Worm (Caenorhabditis elegans) whole organism, L4/young adult: ENCODE measurements around the gene F49H12.3.

Source experiments
- W03F9.2 ChIP-seq: fragments of 150-350 bp; optimal IDR thresholded peaks from 2 replicates; lab custom pipeline; 2014; ENCODE audit warnings: missing biosample characterization, missing genetic modification characterization
- dao-5 ChIP-seq: sonication (generic microtip); optimal IDR thresholded peaks from 2 replicates; lab custom pipeline; 2016; ENCODE audit warnings: missing genotype, missing genetic modification characterization, moderate library complexity, missing compliant biosample characterization
- him-1 ChIP-seq: sonication (generic microtip); optimal IDR thresholded peaks from 2 replicates; lab custom pipeline; 2016; ENCODE audit warnings: missing genotype, missing genetic modification reagents, missing genetic modification characterization, missing compliant biosample characterization

Gene F49H12.3

DNA sequence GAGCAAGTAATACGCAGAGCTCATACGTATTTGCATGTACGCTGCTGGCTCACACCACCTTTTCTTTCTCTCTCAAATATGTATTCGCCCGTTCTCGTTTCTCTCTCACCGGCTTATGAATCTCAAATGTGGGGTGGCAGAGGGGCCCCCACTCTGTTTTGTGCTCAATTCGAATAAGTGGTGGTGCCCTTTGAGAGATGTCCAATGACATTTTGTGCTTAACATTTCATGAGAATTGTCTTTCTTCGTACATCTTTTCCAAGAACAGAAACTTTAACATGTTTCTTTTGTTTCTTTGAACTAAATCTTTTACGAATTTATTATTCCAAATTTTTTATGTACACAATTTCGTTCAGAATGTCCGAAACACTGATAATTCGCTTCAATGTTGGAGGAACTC is at the start of gene F49H12.3:
F49H12.3 (plus strand) TSS at position 357 of the 400 bp plus-strand sequence.
- TF ChIP-seq him-1 (tag; lab: Kevin White, UChicago) (no peak), W03F9.2 (tag; lab: Kevin White, UChicago) (no peak), dao-5 (no peak)

DNA sequence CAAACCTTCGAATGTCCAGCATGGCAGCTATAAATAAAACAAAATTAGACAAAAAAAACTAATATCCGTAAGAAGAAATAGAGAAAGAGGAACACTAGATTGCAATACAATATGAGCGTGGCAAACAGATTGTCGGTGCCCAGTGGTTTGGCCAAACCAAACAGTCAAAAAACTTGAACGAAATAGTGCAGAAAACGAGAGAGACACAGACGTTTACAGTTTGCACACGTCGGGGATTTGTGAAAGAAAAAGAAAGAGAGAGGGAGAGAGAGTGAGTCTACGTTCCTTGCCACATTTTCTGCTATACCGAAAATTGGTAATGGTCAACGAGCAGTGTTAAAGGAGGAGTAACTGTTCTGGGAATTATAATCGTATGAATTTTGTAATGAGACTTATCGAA is 49.0 kb upstream of the F49H12.3 start, which contains the start of gene ergi-1:
ergi-1 (minus strand) TSS at position 101 of the 400 bp plus-strand sequence.
- TF ChIP-seq him-1 (tag; lab: Kevin White, UChicago) (no peak), W03F9.2 (tag; lab: Kevin White, UChicago) (no peak), dao-5 (no peak)

DNA sequence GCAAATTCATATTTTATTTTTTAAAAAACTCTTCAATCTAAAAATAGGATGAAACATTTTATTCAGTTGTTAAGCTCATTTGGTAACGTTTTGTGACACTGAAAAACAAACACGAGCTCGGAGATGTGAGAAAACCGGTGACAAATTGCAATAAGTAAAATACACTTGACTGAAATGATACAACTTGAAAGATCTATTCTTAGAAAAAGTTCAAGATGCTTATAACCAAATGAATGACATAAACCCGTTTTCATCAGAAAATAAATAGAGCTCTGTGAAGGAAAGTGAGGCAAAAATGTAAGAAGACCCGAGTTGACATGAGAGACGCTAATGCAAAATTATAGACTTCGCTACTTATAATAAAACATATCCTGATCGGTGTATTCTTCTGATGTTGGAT is 44.8 kb upstream of the F49H12.3 start, which contains the start of gene smex-2:
smex-2 (minus strand) TSS at position 101 of the 400 bp plus-strand sequence.
- TF ChIP-seq him-1 (tag; lab: Kevin White, UChicago) (no peak), W03F9.2 (tag; lab: Kevin White, UChicago) (no peak), dao-5 (no peak)

DNA sequence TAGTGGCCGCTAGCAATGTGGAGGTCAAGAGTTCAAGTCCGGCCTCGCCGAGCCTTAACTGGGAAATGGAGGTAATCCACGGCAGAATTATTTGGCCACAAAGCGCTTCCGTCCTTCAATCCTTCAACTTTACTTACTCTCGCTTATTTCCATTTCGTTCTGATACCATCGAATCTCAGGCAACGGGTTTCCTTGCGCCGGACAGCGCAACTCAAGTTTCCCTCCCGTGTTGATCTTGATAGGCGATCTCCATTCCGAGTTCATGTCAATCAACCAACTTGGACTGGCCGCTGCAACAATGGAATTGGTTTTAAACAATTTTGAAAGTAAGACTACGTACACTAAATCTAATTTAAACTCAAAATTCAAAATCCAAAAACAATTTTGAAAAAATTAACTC is 43.3 kb upstream of the F49H12.3 start:
- TF ChIP-seq W03F9.2 (tag; lab: Kevin White, UChicago), result no peak
- TF ChIP-seq dao-5, result no peak
- TF ChIP-seq him-1 (tag; lab: Kevin White, UChicago), result no peak

DNA sequence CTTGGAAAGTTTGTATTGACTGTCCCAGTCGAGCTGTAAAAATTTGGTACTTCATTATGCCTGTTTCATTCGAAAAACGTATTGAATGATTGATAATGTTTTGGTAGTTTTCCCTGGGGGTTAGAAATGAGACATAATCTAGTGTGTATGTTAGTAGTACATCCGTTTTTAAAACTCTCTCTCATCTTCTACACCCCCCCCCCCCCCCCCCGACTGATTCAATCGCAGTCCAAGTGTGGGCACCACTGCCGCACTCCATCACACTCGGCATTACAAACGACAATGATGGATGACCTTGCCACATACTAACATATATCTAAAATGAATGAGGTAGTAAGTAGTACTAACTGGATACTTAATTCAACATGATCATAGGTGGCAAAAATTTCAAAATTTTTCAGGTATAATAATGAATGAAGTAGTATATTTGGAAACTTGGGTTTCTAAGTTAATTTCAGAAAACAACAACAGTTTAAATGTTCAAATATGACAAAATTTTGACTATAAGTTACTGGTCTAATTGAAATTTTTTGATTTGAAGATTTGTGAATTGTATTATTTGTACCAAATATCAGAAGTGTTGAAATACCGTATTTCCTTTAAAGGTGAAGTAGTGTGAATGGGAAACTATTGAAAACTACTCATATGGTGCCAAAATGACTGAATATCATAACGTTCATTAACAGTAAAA is 42.6 kb upstream of the F49H12.3 start:
- no peak for TF ChIP-seq him-1 (tag; lab: Kevin White, UChicago)
- TF ChIP-seq W03F9.2 (tag; lab: Kevin White, UChicago), result no peak
- TF ChIP-seq dao-5, result no peak

DNA sequence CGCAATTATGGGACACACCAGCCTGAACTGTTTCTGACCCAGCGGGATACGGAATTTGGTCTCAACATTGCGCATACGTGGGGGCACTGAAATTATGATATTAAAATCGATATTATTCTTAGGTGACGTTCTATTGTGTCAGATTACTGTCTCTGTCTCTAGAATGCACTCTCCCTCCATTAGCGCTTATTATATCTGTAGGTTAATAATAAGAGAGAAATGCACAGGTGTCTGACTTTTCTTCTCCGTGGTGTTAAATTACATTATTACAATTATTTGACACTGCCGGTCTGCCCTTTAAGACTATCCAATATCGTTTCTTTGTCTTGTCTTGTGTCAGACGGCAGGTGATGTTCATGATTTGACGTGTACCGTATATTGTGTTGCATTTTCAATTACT is 41.6 kb upstream of the F49H12.3 start:
- TF ChIP-seq dao-5, result no peak
- TF ChIP-seq him-1 (tag; lab: Kevin White, UChicago), result no peak
- TF ChIP-seq W03F9.2 (tag; lab: Kevin White, UChicago), result no peak

DNA sequence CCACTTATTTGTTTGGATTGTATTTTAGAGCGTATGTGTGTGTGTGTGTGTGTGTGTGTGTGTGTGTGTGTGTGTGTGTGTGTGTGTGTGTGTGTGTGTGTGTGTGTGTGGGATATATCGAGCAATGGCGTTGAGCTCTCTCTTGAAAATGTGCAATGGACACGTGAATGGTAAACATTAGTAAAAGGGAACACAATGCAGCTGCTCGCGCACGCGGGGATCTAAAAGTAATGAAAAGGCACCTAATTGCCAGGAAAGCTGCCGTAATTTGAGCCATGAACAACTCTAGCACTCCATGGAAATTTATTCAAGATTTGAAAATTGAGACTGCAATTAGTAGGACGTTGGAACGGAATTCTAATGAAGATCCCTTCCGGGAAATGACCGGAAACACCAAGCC is 41.0 kb upstream of the F49H12.3 start:
- TF ChIP-seq him-1 (tag; lab: Kevin White, UChicago) (no peak), dao-5 (no peak), W03F9.2 (tag; lab: Kevin White, UChicago) (no peak)

DNA sequence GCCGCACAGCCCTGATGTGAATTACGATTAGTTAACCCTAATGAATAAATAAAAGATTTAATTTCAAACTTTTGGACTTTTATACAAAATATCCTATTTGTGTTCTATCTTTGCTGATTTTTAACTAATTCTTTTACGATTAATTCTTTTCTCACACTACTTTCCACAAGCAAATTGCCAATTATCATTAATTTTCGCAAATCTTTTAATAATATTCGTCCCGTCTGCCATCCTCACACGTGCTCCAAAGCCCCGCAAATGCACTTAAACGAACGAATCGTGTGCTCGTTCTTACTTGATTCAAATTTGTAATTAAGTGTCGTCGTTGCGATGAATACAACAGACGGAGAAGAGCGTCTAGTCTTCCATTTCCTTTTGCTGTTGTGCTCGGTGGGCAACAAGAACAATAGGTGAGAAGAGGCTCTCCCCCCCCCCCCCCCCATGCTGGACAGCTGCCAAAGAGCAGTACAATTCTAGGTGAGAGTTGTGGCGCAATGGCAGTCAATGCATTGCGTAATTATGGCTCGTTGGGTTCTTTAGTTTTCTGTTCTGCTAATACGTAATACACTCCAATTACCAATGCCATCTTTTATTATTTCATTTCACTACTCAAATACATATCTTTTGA is 39.5 kb upstream of the F49H12.3 start:
- no peak for TF ChIP-seq dao-5
- no peak for TF ChIP-seq W03F9.2 (tag; lab: Kevin White, UChicago)
- no peak for TF ChIP-seq him-1 (tag; lab: Kevin White, UChicago)

DNA sequence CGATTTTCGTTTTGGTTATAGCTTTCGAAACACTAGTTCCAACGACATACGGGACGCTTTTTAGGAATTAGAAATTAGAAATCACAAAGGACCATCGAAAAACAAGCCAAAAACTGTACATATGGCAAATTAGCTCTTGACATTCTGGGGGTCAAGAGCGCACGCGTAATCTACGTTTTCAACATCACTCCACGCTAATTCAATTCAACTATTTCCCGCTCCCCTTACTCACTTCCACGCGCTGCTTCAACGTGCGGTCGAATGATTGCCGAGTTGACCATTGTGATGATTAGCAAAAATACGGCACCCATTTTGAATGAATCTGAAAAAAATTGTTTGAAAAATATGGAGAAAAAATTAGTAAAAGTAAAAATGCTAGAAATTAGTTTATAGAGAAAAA is 38.6 kb upstream of the F49H12.3 start:
- TF ChIP-seq W03F9.2 (tag; lab: Kevin White, UChicago), result no peak
- no peak for TF ChIP-seq dao-5
- TF ChIP-seq him-1 (tag; lab: Kevin White, UChicago), result no peak

DNA sequence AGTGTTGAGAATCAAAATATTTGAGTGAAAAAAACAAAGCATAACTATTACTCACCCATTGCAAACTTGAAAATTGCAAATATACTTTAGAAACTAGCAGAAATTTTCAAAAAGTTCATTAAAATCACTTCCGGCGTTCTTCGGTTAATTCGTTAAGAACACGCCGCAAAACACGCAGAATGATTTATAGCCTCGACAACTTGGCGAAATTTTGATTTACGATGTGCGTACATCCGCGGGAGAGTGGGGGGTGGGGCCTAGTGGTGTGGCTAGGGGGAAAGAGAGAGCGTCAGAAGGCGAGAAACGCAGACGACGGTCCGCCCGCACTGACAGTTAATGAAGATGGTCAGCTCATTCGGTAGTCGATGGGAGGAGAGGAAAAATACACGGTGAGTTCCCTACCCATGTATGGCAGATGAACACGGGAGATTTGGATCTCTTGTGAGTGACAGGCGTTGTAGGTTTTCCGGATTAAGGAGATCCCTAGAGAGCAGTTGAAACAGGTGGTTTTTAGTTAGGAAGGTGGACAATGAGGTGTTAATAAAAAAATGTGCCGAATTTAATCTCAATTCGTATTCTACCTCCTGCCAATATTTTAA is 38.0 kb upstream of the F49H12.3 start, which contains the start of gene igcm-4:
igcm-4 (minus strand) TSS at position 237 of the 599 bp plus-strand sequence.
- TF ChIP-seq dao-5, result no peak
- no peak for TF ChIP-seq him-1 (tag; lab: Kevin White, UChicago)
- no peak for TF ChIP-seq W03F9.2 (tag; lab: Kevin White, UChicago)

DNA sequence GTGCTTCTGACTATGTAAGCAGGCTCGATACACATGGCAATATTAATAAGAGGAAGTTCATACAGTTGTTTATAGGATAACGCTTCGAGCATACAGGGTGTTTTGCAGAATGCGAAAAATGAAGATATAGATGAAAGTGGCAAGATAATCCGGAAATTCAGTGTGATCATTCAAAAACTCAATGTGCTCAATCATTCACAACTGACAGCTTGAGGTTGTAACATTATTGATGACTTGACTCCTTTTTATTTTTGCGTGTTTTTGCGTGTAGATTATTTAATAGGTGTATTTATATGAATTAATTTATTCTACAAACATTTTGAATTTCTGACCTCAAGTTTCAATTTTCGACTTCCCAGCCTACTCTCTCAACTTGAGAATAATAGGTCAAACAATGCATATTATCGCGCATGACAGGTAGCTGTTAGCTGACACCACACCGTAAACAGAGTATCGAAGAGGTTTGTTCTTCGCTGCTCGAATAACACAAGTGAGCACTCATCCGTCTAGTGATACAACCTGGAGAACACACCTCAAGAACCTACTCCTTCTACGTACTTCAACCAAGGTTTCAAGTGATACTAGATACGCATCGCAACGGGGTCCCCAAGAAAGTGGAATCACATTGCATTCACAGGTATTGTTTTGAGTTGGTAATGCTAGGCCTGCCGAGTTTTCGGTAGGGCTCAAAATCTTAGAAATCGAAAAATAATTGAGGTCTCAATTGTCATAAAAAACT is 36.8 kb upstream of the F49H12.3 start:
- TF ChIP-seq W03F9.2 (tag; lab: Kevin White, UChicago) (no peak), him-1 (tag; lab: Kevin White, UChicago) (no peak), dao-5 (no peak)

DNA sequence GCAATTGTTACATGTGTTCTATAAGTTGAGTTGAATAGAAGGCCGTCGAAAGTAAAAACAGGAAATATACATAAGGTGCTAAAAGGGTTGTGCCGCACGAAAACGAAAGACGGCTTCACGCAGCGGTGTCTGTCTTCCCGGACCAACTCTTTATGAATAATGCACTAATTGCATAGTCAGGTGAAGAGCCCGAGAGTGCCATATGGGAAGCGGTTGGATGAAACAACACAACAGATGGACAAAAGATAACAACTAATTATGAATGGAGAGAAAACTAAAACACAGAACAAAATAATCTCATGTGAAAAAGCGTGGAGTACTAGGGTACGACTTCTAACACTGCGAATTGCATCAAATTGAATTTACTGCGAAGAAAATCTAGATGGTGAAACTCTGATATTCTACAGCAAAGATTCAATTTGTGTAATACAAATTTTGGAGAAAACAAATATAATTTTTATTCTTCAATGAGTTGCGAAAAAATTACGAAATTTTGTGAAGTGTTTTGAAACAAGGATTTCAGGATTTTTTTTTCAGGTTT is 35.2 kb upstream of the F49H12.3 start:
- TF ChIP-seq him-1 (tag; lab: Kevin White, UChicago), result no peak
- TF ChIP-seq dao-5, result no peak
- no peak for TF ChIP-seq W03F9.2 (tag; lab: Kevin White, UChicago)

DNA sequence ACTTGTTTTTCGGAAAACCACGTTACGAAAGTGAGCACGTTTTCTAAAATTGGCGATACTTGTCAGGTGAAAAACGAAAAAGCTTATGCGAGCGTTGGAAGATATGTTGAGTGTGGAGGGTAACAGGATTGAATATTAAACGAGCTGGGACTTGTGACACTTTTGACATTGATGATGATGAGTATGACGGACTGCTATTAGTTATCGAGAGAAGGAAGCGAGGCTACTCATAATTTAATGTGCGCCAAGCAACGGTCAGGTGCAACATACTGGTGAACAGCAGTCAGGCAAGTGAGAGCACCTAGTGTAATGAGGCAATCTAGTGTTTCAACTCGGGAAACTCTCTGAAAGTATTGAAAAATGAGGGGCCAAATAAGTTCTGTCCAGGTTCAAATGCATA is 34.0 kb upstream of the F49H12.3 start:
- TF ChIP-seq him-1 (tag; lab: Kevin White, UChicago) (no peak), dao-5 (no peak), W03F9.2 (tag; lab: Kevin White, UChicago) (no peak)
